Worm (Caenorhabditis elegans) whole organism, L4/young adult: ENCODE measurements around the gene C49C3.9.

ENCODE experiments used
- W03F9.2 ChIP-seq: fragments of 150-350 bp; optimal IDR thresholded peaks from 2 replicates; lab custom pipeline; 2014; ENCODE audit warnings: missing biosample characterization, missing genetic modification characterization
- dao-5 ChIP-seq: sonication (generic microtip); optimal IDR thresholded peaks from 2 replicates; lab custom pipeline; 2016; ENCODE audit warnings: missing genotype, missing genetic modification characterization, moderate library complexity, missing compliant biosample characterization
- him-1 ChIP-seq: sonication (generic microtip); optimal IDR thresholded peaks from 2 replicates; lab custom pipeline; 2016; ENCODE audit warnings: missing genotype, missing genetic modification reagents, missing genetic modification characterization, missing compliant biosample characterization

Gene C49C3.9

ce11 chrIV:17301933-17302332, 40.2 kb downstream of the C49C3.9 start, which contains the start of gene ifta-2:
TSS of gene ifta-2 (minus strand) at chrIV:17302033.
- no peak for TF ChIP-seq dao-5
- no peak for TF ChIP-seq him-1
- no peak for TF ChIP-seq W03F9.2 (tag; lab: Kevin White, UChicago)

- TF ChIP-seq dao-5 (no peak), him-1 (no peak), W03F9.2 (tag; lab: Kevin White, UChicago) (no peak)
Observed at ce11 chrIV:17294489-17294888, 47.6 kb downstream of the C49C3.9 start, which contains the start of gene T28F3.5. TSS of gene T28F3.5 (plus strand) at chrIV:17294789.

DNA sequence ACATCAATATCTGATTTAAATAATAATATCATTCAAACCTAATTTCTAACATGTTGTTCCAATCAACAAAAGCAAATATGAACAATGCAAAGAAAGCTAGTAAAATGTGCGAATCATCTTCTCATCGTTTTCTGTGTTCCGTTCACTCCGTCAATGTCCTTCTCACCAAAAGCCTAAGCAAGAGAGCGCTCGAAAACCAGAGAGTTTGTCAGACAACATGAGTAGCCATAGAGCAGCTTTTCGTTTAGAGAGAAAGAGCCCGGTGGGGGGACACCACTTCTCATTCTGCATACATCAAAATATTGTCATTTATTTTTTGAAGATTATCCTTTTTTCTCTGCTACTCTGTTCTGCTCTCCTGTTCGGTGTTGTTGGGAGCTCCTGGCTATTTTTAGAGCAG, 48.4 kb downstream of the C49C3.9 start:
- TF ChIP-seq him-1 = no peak
- no peak for TF ChIP-seq W03F9.2 (tag; lab: Kevin White, UChicago)
- TF ChIP-seq dao-5 = no peak

DNA sequence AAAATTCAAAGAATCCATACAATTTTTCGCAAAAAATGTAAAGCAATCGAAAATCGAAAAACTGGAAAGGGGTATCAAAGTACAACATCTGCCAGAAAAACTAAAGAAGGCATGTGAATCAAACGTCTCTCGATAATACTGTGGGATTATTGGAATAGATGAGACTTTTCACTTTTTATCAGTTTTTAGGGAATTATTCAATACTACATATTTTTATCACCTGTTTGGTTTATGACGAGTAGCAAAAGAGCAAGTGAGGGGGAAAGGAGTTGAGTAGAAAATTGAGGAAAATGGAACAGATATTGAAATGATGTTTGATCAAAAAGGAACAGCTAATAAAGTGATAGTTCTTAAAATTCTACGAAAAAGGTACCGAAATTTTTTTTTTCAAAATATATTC, 49.0 kb downstream of the C49C3.9 start:
- TF ChIP-seq dao-5 (no peak), him-1 (no peak)

DNA sequence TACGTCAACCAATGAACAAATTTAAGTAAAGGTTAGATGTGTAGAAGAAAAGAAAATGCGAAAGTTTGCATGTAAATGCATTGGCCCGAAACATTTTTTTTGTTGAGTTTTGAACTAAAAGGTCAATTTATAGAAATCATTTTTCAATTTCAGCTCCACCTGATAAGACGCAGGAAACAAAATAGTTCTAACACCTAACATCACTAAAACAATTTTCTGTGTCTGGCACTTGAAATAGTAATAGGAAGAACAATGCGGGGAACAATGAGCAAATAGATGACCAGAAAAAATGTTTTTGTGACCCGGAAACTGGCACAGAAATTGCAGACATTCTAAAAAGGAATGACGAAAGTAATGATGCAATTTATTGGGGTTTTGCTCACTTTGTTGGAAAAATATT, 49.8 kb downstream of the C49C3.9 start:
- no peak for TF ChIP-seq W03F9.2 (tag; lab: Kevin White, UChicago)
- no peak for TF ChIP-seq him-1
- no peak for TF ChIP-seq dao-5

- TF ChIP-seq W03F9.2 (tag; lab: Kevin White, UChicago) (no peak), him-1 (no peak)
Observed at ce11 chrIV:17291629-17292199, 50.4 kb downstream of the C49C3.9 start, which contains the start of the genes T28F3.11 and slc-17.4. TSS of gene T28F3.11 (minus strand) at chrIV:17291679. TSS of gene slc-17.4 (minus strand) at chrIV:17291733.
